Fruit fly (Drosophila melanogaster) whole organism, embryonic: ENCODE results near the gene bsh.

Experiments used
- ATbp ChIP-seq: fragments of 200-800 bp; sonication (Bioruptor generic); optimal IDR thresholded peaks from 2 replicates; lab custom pipeline; 2017; ENCODE audit warnings: missing biosample characterization, mild to moderate bottlenecking, missing genetic modification characterization, missing genetic modification reagents
- BtbVII ChIP-seq: fragments of 200-800 bp; sonication (Bioruptor generic); optimal IDR thresholded peaks from 3 replicates; lab custom pipeline; 2017; ENCODE audit warnings: missing biosample characterization, mild to moderate bottlenecking, missing genetic modification characterization
- CG10959 ChIP-seq: fragments of 200-800 bp; sonication (Bioruptor generic); IDR thresholded peaks from 2 replicates; pipeline ENCODE4 v1.3.6; 2022; ENCODE audit warnings: missing biosample characterization, missing genetic modification characterization
- CG12299 ChIP-seq: fragments of 200-800 bp; sonication (Bioruptor generic); optimal IDR thresholded peaks from 2 replicates; lab custom pipeline; 2018; ENCODE audit warnings: missing biosample characterization, mild to moderate bottlenecking, missing genetic modification characterization
- CG12391 ChIP-seq: fragments of 200-800 bp; sonication (Bioruptor generic); optimal IDR thresholded peaks from 3 replicates; lab custom pipeline; 2018; ENCODE audit warnings: missing biosample characterization, mild to moderate bottlenecking, missing genetic modification characterization, moderate library complexity
- CG14710 ChIP-seq: fragments of 200-800 bp; sonication (Bioruptor generic); optimal IDR thresholded peaks from 3 replicates; lab custom pipeline; 2019; ENCODE audit warnings: missing biosample characterization, mild to moderate bottlenecking, missing genetic modification characterization, moderate library complexity
- CG15601 ChIP-seq: fragments of 200-800 bp; sonication (Bioruptor generic); optimal IDR thresholded peaks from 3 replicates; lab custom pipeline; 2019; ENCODE audit warnings: missing biosample characterization, mild to moderate bottlenecking, missing genetic modification characterization, moderate library complexity
- CG16779 ChIP-seq: fragments of 200-800 bp; sonication (Bioruptor generic); IDR thresholded peaks from 2 replicates; pipeline ENCODE4 v1.3.6; 2022; ENCODE audit warnings: missing biosample characterization, missing genetic modification characterization
- CG16813 ChIP-seq: fragments of 200-800 bp; sonication (Bioruptor generic); IDR thresholded peaks from 3 replicates; pipeline ENCODE4 v1.3.6; 2022; ENCODE audit warnings: missing biosample characterization, missing genetic modification characterization; ENCODE audit not compliant: partially characterized antibody
- CG3407 ChIP-seq: fragments of 200-800 bp; sonication (Bioruptor generic); optimal IDR thresholded peaks from 2 replicates; lab custom pipeline; 2018; ENCODE audit warnings: missing biosample characterization, mild to moderate bottlenecking, missing genetic modification characterization
- CG34422 ChIP-seq: fragments of 200-800 bp; sonication (Bioruptor generic); IDR thresholded peaks from 3 replicates; pipeline ENCODE4 v1.3.6; 2022; ENCODE audit warnings: missing biosample characterization, missing genetic modification characterization
- CG42726 ChIP-seq: fragments of 200-800 bp; sonication (Bioruptor generic); IDR thresholded peaks from 2 replicates; pipeline ENCODE4 v1.3.6; 2022; ENCODE audit warnings: missing biosample characterization, missing genetic modification characterization; ENCODE audit not compliant: partially characterized antibody
- CG43689 ChIP-seq: fragments of 200-800 bp; sonication (Bioruptor generic); IDR thresholded peaks from 2 replicates; pipeline ENCODE4 v1.3.6; 2022; ENCODE audit warnings: missing biosample characterization, missing genetic modification characterization
- CG4424 ChIP-seq: fragments of 200-800 bp; sonication (Bioruptor generic); optimal IDR thresholded peaks from 3 replicates; lab custom pipeline; 2016; ENCODE audit warnings: missing biosample characterization, missing genetic modification characterization
- CG6765 ChIP-seq: fragments of 200-800 bp; sonication (Bioruptor generic); optimal IDR thresholded peaks from 3 replicates; lab custom pipeline; 2017; ENCODE audit warnings: missing biosample characterization, mild to moderate bottlenecking, missing genetic modification characterization
- CG6791 ChIP-seq: fragments of 200-800 bp; sonication (Bioruptor generic); IDR thresholded peaks from 3 replicates; pipeline ENCODE4 v1.3.6; 2022; ENCODE audit warnings: missing biosample characterization, missing genetic modification characterization; ENCODE audit not compliant: partially characterized antibody
- CG7271 ChIP-seq: fragments of 200-800 bp; sonication (Bioruptor generic); optimal IDR thresholded peaks from 2 replicates; lab custom pipeline; 2018; ENCODE audit warnings: missing biosample characterization, mild to moderate bottlenecking, missing genetic modification characterization, moderate library complexity
- CG7745 ChIP-seq: fragments of 200-800 bp; sonication (Bioruptor generic); optimal IDR thresholded peaks from 2 replicates; lab custom pipeline; 2018; ENCODE audit warnings: missing biosample characterization, mild to moderate bottlenecking, missing genetic modification characterization, moderate library complexity
- CG7963 ChIP-seq: fragments of 200-800 bp; sonication (Bioruptor generic); IDR thresholded peaks from 3 replicates; pipeline ENCODE4 v1.3.6; 2022; ENCODE audit warnings: missing biosample characterization, missing genetic modification characterization; ENCODE audit not compliant: partially characterized antibody
- CG9727 ChIP-seq: fragments of 200-800 bp; sonication (Bioruptor generic); optimal IDR thresholded peaks from 3 replicates; lab custom pipeline; 2017; ENCODE audit warnings: missing biosample characterization, mild to moderate bottlenecking, missing genetic modification characterization
- CG9797 ChIP-seq: fragments of 200-800 bp; sonication (Bioruptor generic); optimal IDR thresholded peaks from 3 replicates; lab custom pipeline; 2018; ENCODE audit warnings: missing biosample characterization, mild to moderate bottlenecking, missing genetic modification characterization
- Camta ChIP-seq: fragments of 200-800 bp; sonication (Bioruptor generic); optimal IDR thresholded peaks from 2 replicates; lab custom pipeline; 2016; ENCODE audit warnings: missing biosample characterization, missing genetic modification characterization
- Doc2 ChIP-seq: fragments of 200-800 bp; sonication (Bioruptor generic); IDR thresholded peaks from 2 replicates; pipeline ENCODE4 v1.3.6; 2022; ENCODE audit warnings: missing biosample characterization, missing genetic modification characterization
- Eip74EF ChIP-seq, 2 experiments: fragments of 200-800 bp in 1 of 2; fragments of >200 bp in 1 of 2; sonication (Bioruptor generic) in 1 of 2; optimal IDR thresholded peaks; 2 replicates each; lab custom pipeline; 2017 to 2019; ENCODE audit warnings: missing biosample characterization in 2 of 2, missing genetic modification characterization in 2 of 2, mild to moderate bottlenecking in 1 of 2, moderate library complexity in 1 of 2
- Med ChIP-seq: fragments of 200-800 bp; sonication (Bioruptor generic); peaks from one replicate; lab custom pipeline; 2016; ENCODE audit warnings: missing biosample characterization, missing genetic modification characterization, mild to moderate bottlenecking, inconsistent platforms, moderate library complexity
- PHDP ChIP-seq: fragments of 200-800 bp; sonication (Bioruptor generic); optimal IDR thresholded peaks from 3 replicates; lab custom pipeline; 2018; ENCODE audit warnings: missing biosample characterization, mild to moderate bottlenecking, missing genetic modification characterization, moderate library complexity
- Scr ChIP-seq: fragments of 200-800 bp; sonication (Bioruptor generic); IDR thresholded peaks from 2 replicates; pipeline ENCODE4 v1.3.6; 2022; ENCODE audit warnings: missing biosample characterization, missing genetic modification characterization; ENCODE audit not compliant: partially characterized antibody
- Trl ChIP-seq, 3 experiments: fragments of >200 bp in 2 of 3; fragments of 200-800 bp in 1 of 3; sonication (Bioruptor generic) in 1 of 3; optimal IDR thresholded peaks; 2 replicates in 1 of 3; 3 replicates in 2 of 3; lab custom pipeline; 2016 to 2017; ENCODE audit warnings: missing biosample characterization in 1 of 3, missing genetic modification characterization in 1 of 3
- amos ChIP-seq: fragments of 200-800 bp; sonication (Bioruptor generic); IDR thresholded peaks from 2 replicates; pipeline ENCODE4 v1.3.6; 2022; ENCODE audit warnings: missing biosample characterization, missing genetic modification characterization; ENCODE audit not compliant: partially characterized antibody
- az2 ChIP-seq: fragments of 200-800 bp; sonication (Bioruptor generic); optimal IDR thresholded peaks from 3 replicates; lab custom pipeline; 2016; ENCODE audit warnings: missing biosample characterization, missing genetic modification characterization
- bbx ChIP-seq: fragments of 200-800 bp; sonication (Bioruptor generic); IDR thresholded peaks from 2 replicates; pipeline ENCODE4 v1.3.6; 2022; ENCODE audit warnings: missing biosample characterization, missing genetic modification characterization; ENCODE audit not compliant: partially characterized antibody
- caup ChIP-seq: fragments of 200-800 bp; sonication (Bioruptor generic); optimal IDR thresholded peaks from 3 replicates; lab custom pipeline; 2017; ENCODE audit warnings: missing biosample characterization, mild to moderate bottlenecking, missing genetic modification characterization, moderate library complexity; ENCODE audit not compliant: severe bottlenecking
- cg ChIP-seq: fragments of 200-800 bp; sonication (Bioruptor generic); optimal IDR thresholded peaks from 3 replicates; lab custom pipeline; 2019; ENCODE audit warnings: missing biosample characterization, mild to moderate bottlenecking, missing genetic modification characterization, moderate library complexity
- chm ChIP-seq: fragments of 200-800 bp; sonication (Bioruptor generic); IDR thresholded peaks from 2 replicates; pipeline ENCODE4 v1.3.6; 2022; ENCODE audit warnings: missing biosample characterization, missing genetic modification characterization
- ewg ChIP-seq: fragments of 200-800 bp; sonication (Bioruptor generic); optimal IDR thresholded peaks from 3 replicates; lab custom pipeline; 2017; ENCODE audit warnings: mild to moderate bottlenecking, missing biosample characterization, missing genetic modification reagents, missing genetic modification characterization
- gfzf ChIP-seq: fragments of 200-800 bp; sonication (Bioruptor generic); optimal IDR thresholded peaks from 2 replicates; lab custom pipeline; 2016; ENCODE audit warnings: missing biosample characterization, mild to moderate bottlenecking, missing genetic modification characterization, moderate library complexity
- nau ChIP-seq: fragments of 200-800 bp; sonication (Bioruptor generic); optimal IDR thresholded peaks from 3 replicates; lab custom pipeline; 2017; ENCODE audit warnings: missing biosample characterization, mild to moderate bottlenecking, missing genetic modification characterization, missing genetic modification reagents
- run ChIP-seq: fragments of 200-800 bp; sonication (Bioruptor generic); optimal IDR thresholded peaks from 3 replicates; lab custom pipeline; 2018; ENCODE audit warnings: missing biosample characterization, mild to moderate bottlenecking, missing genetic modification characterization
- seq ChIP-seq: fragments of 200-800 bp; sonication (Bioruptor generic); IDR thresholded peaks from 2 replicates; pipeline ENCODE4 v1.3.6; 2022; ENCODE audit warnings: missing biosample characterization, missing genetic modification characterization
- slbo ChIP-seq: fragments of 200-800 bp; sonication (Bioruptor generic); IDR thresholded peaks from 2 replicates; pipeline ENCODE4 v1.3.6; 2022; ENCODE audit warnings: missing biosample characterization, missing genetic modification characterization
- sob ChIP-seq: fragments of 200-800 bp; sonication (Bioruptor generic); IDR thresholded peaks from 2 replicates; pipeline ENCODE4 v1.3.6; 2022; ENCODE audit warnings: missing biosample characterization, missing genetic modification characterization
- zfh2 ChIP-seq: fragments of 200-800 bp; sonication (Bioruptor generic); optimal IDR thresholded peaks from 2 replicates; lab custom pipeline; 2016; ENCODE audit warnings: missing biosample characterization, missing genetic modification characterization

bsh gene

DNA sequence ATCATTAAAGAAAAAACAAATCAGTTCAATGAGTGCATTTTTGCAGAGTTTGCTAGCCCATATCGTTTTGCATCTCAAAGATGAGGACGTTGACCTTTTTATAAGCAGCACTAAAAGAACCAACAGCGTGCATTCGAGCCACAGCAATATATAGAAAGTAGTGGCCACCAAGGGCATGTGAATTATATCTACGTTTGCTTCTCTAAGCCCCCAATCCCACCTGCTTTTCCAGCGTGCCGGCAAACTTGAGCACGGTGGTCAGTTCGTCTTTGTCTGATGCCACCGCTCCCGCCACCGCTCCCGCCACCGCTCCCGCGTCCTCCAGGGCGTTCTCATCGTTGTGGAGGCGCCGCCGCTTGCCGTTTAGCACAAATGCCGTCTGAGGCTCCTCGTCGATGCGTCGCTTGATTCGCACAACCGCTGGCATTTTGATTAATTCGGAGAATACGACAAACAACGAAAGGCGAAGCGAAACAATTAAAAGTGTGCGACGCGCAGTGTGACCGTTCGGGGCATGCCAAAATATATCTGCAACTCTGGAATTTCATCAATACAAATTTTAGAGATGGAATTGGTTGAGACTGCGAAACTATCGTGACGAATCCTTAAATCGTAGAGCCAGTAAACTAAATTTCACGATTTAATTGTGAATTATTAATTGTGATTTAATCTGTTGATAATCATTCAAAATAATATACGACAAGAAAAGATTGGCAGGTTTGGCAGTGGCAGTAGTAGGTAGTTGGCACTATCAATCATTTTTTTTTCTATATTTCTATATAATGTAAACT, 26.6 kb upstream of the bsh start (continued):
- TF ChIP-seq Eip74EF (GFP tag; optimal IDR thresholded peaks at IDR 0.05; lab: Kevin White, UChicago) (no peak), ewg (GFP tag; lab: Kevin White, UChicago) (peak; percentile 92)

DNA sequence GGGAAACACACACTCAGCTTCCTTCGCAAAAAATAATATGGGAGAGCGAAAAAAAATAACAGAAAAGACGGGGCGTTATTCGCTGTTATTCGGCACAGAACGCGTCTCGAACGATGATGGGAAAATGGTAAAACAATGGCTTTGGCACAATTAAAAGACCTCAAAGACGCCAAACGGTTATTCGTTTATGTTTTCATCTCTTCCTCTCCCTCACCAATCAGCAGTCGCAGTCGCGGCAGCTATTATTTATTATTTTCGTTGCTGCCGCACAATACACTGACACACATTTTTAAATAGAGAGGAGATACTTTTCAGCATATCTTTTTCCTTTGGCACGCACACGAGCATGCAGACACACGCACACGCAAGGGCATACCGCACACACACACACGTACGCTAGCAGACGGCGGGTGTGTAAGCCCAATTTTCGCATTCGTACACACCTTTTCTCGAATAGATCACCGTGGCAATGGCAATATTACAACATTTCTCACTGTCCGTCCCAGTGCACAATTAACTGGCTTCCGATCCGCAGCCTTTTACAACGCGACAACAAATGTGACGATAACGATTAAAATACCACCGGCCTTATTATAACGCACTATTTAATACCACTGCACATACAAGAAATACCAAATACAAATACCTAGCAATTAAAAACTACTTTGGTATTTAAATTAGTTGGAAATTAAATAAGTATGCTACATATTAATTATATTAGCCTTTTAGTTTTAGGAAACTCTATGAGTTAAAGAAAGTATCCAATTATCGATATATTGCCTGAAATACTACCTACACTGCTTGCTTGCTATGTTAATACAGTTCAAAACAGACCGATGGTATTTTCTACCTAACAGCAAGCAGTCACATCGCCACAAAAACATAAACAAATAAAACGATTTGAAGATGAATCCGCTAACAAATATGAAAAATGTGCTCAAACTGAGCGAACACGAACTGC, 22.7 kb upstream of the bsh start, which contains the start of the genes CdGAPr and CG10466:
Gene CdGAPr (minus strand): TSS at position 562 of the 961 bp plus-strand sequence.
Gene CG10466 (plus strand): TSS at position 784 of the 961 bp plus-strand sequence.
- TF ChIP-seq chm (GFP tag; lab: Robert Waterston, UW) (peak; percentile 44; the same call in 1 of the 2 replicates), cg (GFP tag; lab: Kevin White, UChicago) (peak; percentile 71), CG43689 (no peak), az2 (no peak), CG14710 (tag; lab: Kevin White, UChicago) (peak; percentile 71), gfzf (GFP tag; lab: Kevin White, UChicago) (peak; percentile 97), CG12299 (tag; lab: Kevin White, UChicago) (peak; percentile 52), BtbVII (GFP tag; lab: Kevin White, UChicago) (peak; percentile 39), Scr (GFP tag; lab: Robert Waterston, UW) (peak; percentile 28; the same call in 1 of the 2 replicates), CG16813 (GFP tag; lab: Robert Waterston, UW) (0 out of 3 replicates have a peak, but pooled peaks have one; percentile 16), CG4424 (GFP tag; lab: Kevin White, UChicago) (peak; percentile 25), CG12391 (tag; lab: Kevin White, UChicago) (peak; percentile 16), CG7745 (no peak), CG16779 (GFP tag; lab: Robert Waterston, UW) (no peak), CG6765 (peak; percentile 5), Doc2 (no peak), seq (GFP tag; lab: Robert Waterston, UW) (no peak), CG10959 (no peak), CG34422 (peak; percentile 34; the same call in 1 of the 3 replicates), ATbp (no peak), CG6791 (GFP tag; lab: Robert Waterston, UW) (peak; percentile 55), CG3407 (no peak), amos (peak; percentile 37), CG7271 (peak; percentile 62), CG7963 (0 out of 3 replicates have a peak, but pooled peaks have one; percentile 39), Trl (optimal IDR thresholded peaks at IDR 0.05; lab: Kevin White, UChicago) (peak in 1 of 2 experiments; percentile 19), Trl (GFP tag; optimal IDR thresholded peaks at IDR 0.05; lab: Kevin White, UChicago) (no peak), CG9797 (peak; percentile 92), CG42726 (peak; percentile 66; the same call in 1 of the 2 replicates), sob (GFP tag; lab: Robert Waterston, UW) (0 out of 2 replicates have a peak, but pooled peaks have one; percentile 25), CG15601 (tag; lab: Kevin White, UChicago) (peak; percentile 23), PHDP (peak; percentile 20), caup (GFP tag; lab: Kevin White, UChicago) (peak; percentile 0), run (tag; lab: Kevin White, UChicago) (peak; percentile 15), Med (GFP tag; lab: Kevin White, UChicago) (peak; percentile 71), nau (GFP tag; lab: Kevin White, UChicago) (no peak), CG9727 (GFP tag; lab: Kevin White, UChicago) (no peak), zfh2 (GFP tag; lab: Kevin White, UChicago) (no peak), Camta (GFP tag; lab: Kevin White, UChicago) (no peak), slbo (GFP tag; lab: Robert Waterston, UW) (peak; percentile 42), bbx (GFP tag; lab: Robert Waterston, UW) (peak; percentile 36)
